Fruit fly (Drosophila melanogaster) whole organism, prepupa: Measurements from ENCODE around the gene CG33688.

Experiments used
- Blimp-1 ChIP-seq: fragments of 200-800 bp; sonication (Bioruptor generic); optimal IDR thresholded peaks from 3 replicates; lab custom pipeline; 2017; ENCODE audit warnings: missing biosample characterization, missing genetic modification characterization, mild to moderate bottlenecking, moderate library complexity, missing genetic modification reagents
- CG10631 ChIP-seq: fragments of 200-800 bp; sonication (Bioruptor generic); optimal IDR thresholded peaks from 2 replicates; lab custom pipeline; 2016; ENCODE audit warnings: missing biosample characterization, missing genetic modification characterization
- CG11294 ChIP-seq: fragments of 200-800 bp; sonication (Bioruptor generic); IDR thresholded peaks from 2 replicates; pipeline ENCODE4 v1.3.6; 2022; ENCODE audit warnings: missing biosample characterization, missing genetic modification characterization
- CG15336 ChIP-seq: fragments of 200-800 bp; sonication (Bioruptor generic); IDR thresholded peaks from 2 replicates; pipeline ENCODE4 v1.3.6; 2022; ENCODE audit warnings: missing biosample characterization, missing genetic modification characterization
- CG1621 ChIP-seq: fragments of 200-800 bp; sonication (Bioruptor generic); optimal IDR thresholded peaks from 3 replicates; lab custom pipeline; 2018; ENCODE audit warnings: missing biosample characterization, mild to moderate bottlenecking, missing genetic modification characterization
- CG16779 ChIP-seq: fragments of 200-800 bp; sonication (Bioruptor generic); optimal IDR thresholded peaks from 3 replicates; lab custom pipeline; 2017; ENCODE audit warnings: missing biosample characterization, mild to moderate bottlenecking, missing genetic modification characterization
- CG3032 ChIP-seq: fragments of 200-800 bp; optimal IDR thresholded peaks from 2 replicates; lab custom pipeline; 2019; ENCODE audit warnings: missing biosample characterization, mild to moderate bottlenecking, missing genetic modification characterization, moderate library complexity
- CG31627 ChIP-seq: fragments of 200-800 bp; sonication (Bioruptor generic); optimal IDR thresholded peaks from 3 replicates; lab custom pipeline; 2016; ENCODE audit warnings: missing biosample characterization, missing genetic modification characterization
- CG32006 ChIP-seq: fragments of 200-800 bp; sonication (Bioruptor generic); optimal IDR thresholded peaks from 3 replicates; lab custom pipeline; 2017; ENCODE audit warnings: missing biosample characterization, mild to moderate bottlenecking, missing genetic modification characterization
- CG3919 ChIP-seq: fragments of 200-800 bp; sonication (Bioruptor generic); optimal IDR thresholded peaks from 3 replicates; lab custom pipeline; 2016; ENCODE audit warnings: missing biosample characterization, missing genetic modification characterization
- CG4318 ChIP-seq: fragments of 200-800 bp; sonication (Bioruptor generic); optimal IDR thresholded peaks from 3 replicates; lab custom pipeline; 2017; ENCODE audit warnings: missing biosample characterization, mild to moderate bottlenecking, missing genetic modification characterization
- CG6163 ChIP-seq: fragments of 200-800 bp; sonication (Bioruptor generic); IDR thresholded peaks from 3 replicates; pipeline ENCODE4 v1.3.6; 2022; ENCODE audit warnings: missing biosample characterization, missing genetic modification characterization
- CG6276 ChIP-seq: fragments of 200-800 bp; sonication (Bioruptor generic); optimal IDR thresholded peaks from 2 replicates; lab custom pipeline; 2017; ENCODE audit warnings: missing biosample characterization, mild to moderate bottlenecking, missing genetic modification characterization
- CG6792 ChIP-seq: fragments of 200-800 bp; sonication (Bioruptor generic); optimal IDR thresholded peaks from 3 replicates; lab custom pipeline; 2016; ENCODE audit warnings: missing biosample characterization, missing genetic modification characterization
- CG6808 ChIP-seq: fragments of 200-800 bp; sonication (Bioruptor generic); optimal IDR thresholded peaks from 3 replicates; lab custom pipeline; 2017; ENCODE audit warnings: missing biosample characterization, missing genetic modification characterization, mild to moderate bottlenecking, moderate library complexity, missing genetic modification reagents
- CG6854 ChIP-seq: fragments of 200-800 bp; sonication (Bioruptor generic); optimal IDR thresholded peaks from 2 replicates; lab custom pipeline; 2017; ENCODE audit warnings: missing biosample characterization, mild to moderate bottlenecking, missing genetic modification characterization
- CG7368 ChIP-seq: fragments of 200-800 bp; sonication (Bioruptor generic); optimal IDR thresholded peaks from 3 replicates; lab custom pipeline; 2016; ENCODE audit warnings: missing biosample characterization, missing genetic modification characterization
- CG8119 ChIP-seq: fragments of 200-800 bp; sonication (Bioruptor generic); IDR thresholded peaks from 3 replicates; pipeline ENCODE4 v1.3.6; 2022; ENCODE audit warnings: missing biosample characterization, missing genetic modification characterization
- CG8319 ChIP-seq: fragments of 200-800 bp; sonication (Bioruptor generic); optimal IDR thresholded peaks from 3 replicates; lab custom pipeline; 2016; ENCODE audit warnings: missing biosample characterization, missing genetic modification characterization
- CG8632 ChIP-seq: fragments of 200-800 bp; sonication (Bioruptor generic); optimal IDR thresholded peaks from 3 replicates; lab custom pipeline; 2016; ENCODE audit warnings: missing biosample characterization, missing genetic modification characterization
- CG9139 ChIP-seq: fragments of 200-800 bp; sonication (Bioruptor generic); optimal IDR thresholded peaks from 3 replicates; lab custom pipeline; 2017; ENCODE audit warnings: missing biosample characterization, mild to moderate bottlenecking, missing genetic modification characterization
- Eip78C ChIP-seq: fragments of 200-800 bp; sonication (Bioruptor generic); peaks from one replicate; lab custom pipeline; 2016; ENCODE audit warnings: missing biosample characterization, missing genetic modification characterization
- Eip93F ChIP-seq: fragments of 200-800 bp; sonication (Bioruptor generic); optimal IDR thresholded peaks from 2 replicates; lab custom pipeline; 2016; ENCODE audit warnings: missing biosample characterization, mild to moderate bottlenecking, missing genetic modification characterization
- Ets21C ChIP-seq: fragments of 200-800 bp; sonication (Bioruptor generic); optimal IDR thresholded peaks from 3 replicates; lab custom pipeline; 2016; ENCODE audit warnings: missing biosample characterization, missing genetic modification characterization
- Ets96B ChIP-seq: fragments of 200-800 bp; optimal IDR thresholded peaks from 2 replicates; lab custom pipeline; 2019; ENCODE audit warnings: missing biosample characterization, mild to moderate bottlenecking, missing genetic modification characterization, moderate library complexity
- Gug ChIP-seq: fragments of 200-800 bp; sonication (Bioruptor generic); IDR thresholded peaks from 2 replicates; pipeline ENCODE4 v1.3.6; 2022; ENCODE audit warnings: missing biosample characterization, missing genetic modification characterization
- Hr38 ChIP-seq: sonication (Bioruptor generic); optimal IDR thresholded peaks from 2 replicates; lab custom pipeline; 2016; ENCODE audit warnings: missing biosample characterization, missing genetic modification characterization
- Hr39 ChIP-seq: fragments of 200-800 bp; sonication (Bioruptor generic); optimal IDR thresholded peaks from 2 replicates; lab custom pipeline; 2016; ENCODE audit warnings: missing biosample characterization, missing genetic modification characterization
- Lpt ChIP-seq: fragments of 200-800 bp; sonication (Bioruptor generic); optimal IDR thresholded peaks from 3 replicates; lab custom pipeline; 2016; ENCODE audit warnings: missing biosample characterization, missing genetic modification characterization
- OdsH ChIP-seq: fragments of 200-800 bp; sonication (Bioruptor generic); optimal IDR thresholded peaks from 3 replicates; lab custom pipeline; 2016; ENCODE audit warnings: missing biosample characterization, missing genetic modification characterization
- Sox14 ChIP-seq: fragments of 200-800 bp; sonication (Bioruptor generic); optimal IDR thresholded peaks from 3 replicates; lab custom pipeline; 2016; ENCODE audit warnings: missing biosample characterization, missing genetic modification characterization
- Sox15 ChIP-seq: fragments of 200-800 bp; sonication (Bioruptor generic); optimal IDR thresholded peaks from 3 replicates; lab custom pipeline; 2016; ENCODE audit warnings: missing biosample characterization, missing genetic modification characterization
- achi ChIP-seq: fragments of 200-800 bp; sonication (Bioruptor generic); optimal IDR thresholded peaks from 3 replicates; lab custom pipeline; 2016; ENCODE audit warnings: missing biosample characterization, missing genetic modification characterization
- acj6 ChIP-seq: fragments of 200-800 bp; sonication (Bioruptor generic); optimal IDR thresholded peaks from 3 replicates; lab custom pipeline; 2016; ENCODE audit warnings: missing biosample characterization, missing genetic modification characterization
- cyc ChIP-seq: fragments of 200-800 bp; sonication (Bioruptor generic); optimal IDR thresholded peaks from 3 replicates; lab custom pipeline; 2016; ENCODE audit warnings: missing biosample characterization, missing genetic modification characterization
- dsx ChIP-seq: fragments of 200-800 bp; optimal IDR thresholded peaks from 3 replicates; lab custom pipeline; 2019; ENCODE audit warnings: missing biosample characterization, mild to moderate bottlenecking, missing genetic modification characterization, moderate library complexity; ENCODE audit not compliant: poor library complexity, severe bottlenecking
- eg ChIP-seq: fragments of 200-800 bp; sonication (Bioruptor generic); IDR thresholded peaks from 3 replicates; pipeline ENCODE4 v1.3.6; 2022; ENCODE audit warnings: missing biosample characterization, missing genetic modification characterization
- fd59A ChIP-seq: fragments of 200-800 bp; sonication (Bioruptor generic); optimal IDR thresholded peaks from 2 replicates; lab custom pipeline; 2017; ENCODE audit warnings: missing biosample characterization, mild to moderate bottlenecking, missing genetic modification characterization, missing genetic modification reagents
- fkh ChIP-seq: fragments of 200-800 bp; sonication (Bioruptor generic); optimal IDR thresholded peaks from 3 replicates; lab custom pipeline; 2017; ENCODE audit warnings: missing biosample characterization, mild to moderate bottlenecking, missing genetic modification characterization, moderate library complexity
- pdm3 ChIP-seq: fragments of 200-800 bp; sonication (Bioruptor generic); optimal IDR thresholded peaks from 3 replicates; lab custom pipeline; 2016; ENCODE audit warnings: missing biosample characterization, missing genetic modification characterization
- ss ChIP-seq, 2 experiments: fragments of 200-800 bp; sonication (Bioruptor generic); optimal IDR thresholded peaks; 2 replicates in 1 of 2; 3 replicates in 1 of 2; lab custom pipeline; 2017 to 2018; ENCODE audit warnings: mild to moderate bottlenecking in 2 of 2, missing biosample characterization in 2 of 2, missing genetic modification characterization in 2 of 2, moderate library complexity in 1 of 2
- svp ChIP-seq: fragments of 200-800 bp; sonication (Bioruptor generic); peaks from one replicate; lab custom pipeline; 2016; ENCODE audit warnings: missing biosample characterization, missing genetic modification characterization
- topi ChIP-seq: fragments of 200-800 bp; sonication (Bioruptor generic); optimal IDR thresholded peaks from 3 replicates; lab custom pipeline; 2016; ENCODE audit warnings: missing biosample characterization, missing genetic modification characterization
- vri ChIP-seq: fragments of 200-800 bp; sonication (Bioruptor generic); optimal IDR thresholded peaks from 3 replicates; lab custom pipeline; 2016; ENCODE audit warnings: missing biosample characterization, mild to moderate bottlenecking, missing genetic modification characterization

The CG33688 gene

DNA sequence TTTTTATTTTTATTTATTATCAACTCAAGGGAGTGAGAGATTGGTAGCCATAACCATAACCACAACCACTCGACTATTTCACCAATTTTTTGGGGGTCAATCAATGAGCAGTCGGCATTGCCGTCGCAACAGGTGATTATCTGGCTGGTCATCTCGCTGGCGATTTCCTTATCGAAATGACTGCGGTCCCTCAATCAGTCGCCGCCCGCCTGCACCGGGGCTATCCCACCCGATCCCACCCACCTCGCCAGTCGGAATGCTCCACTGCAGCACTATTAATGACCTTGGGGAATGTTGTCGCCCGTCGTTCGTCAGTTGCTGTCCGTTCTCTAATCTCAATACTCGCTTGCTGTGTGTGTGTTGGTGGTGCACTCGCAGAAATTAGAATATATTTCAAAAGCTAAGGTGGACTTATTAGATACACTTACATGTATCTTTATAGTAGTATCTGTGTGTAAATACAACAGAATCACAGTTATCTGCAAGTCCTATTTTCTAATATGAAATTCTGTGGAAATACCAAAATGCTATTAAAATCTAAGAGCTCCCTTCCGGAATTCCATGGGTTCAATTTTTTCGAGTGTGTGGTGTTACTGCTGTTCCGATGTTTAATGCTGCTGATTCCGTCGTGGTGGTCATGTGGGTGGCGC lies 38.5 kb upstream of the CG33688 start (continued):
- no peak for TF ChIP-seq Hr38 (GFP tag; lab: Kevin White, UChicago)
- TF ChIP-seq fd59A (GFP tag; lab: Kevin White, UChicago): no peak
- no peak for TF ChIP-seq CG16779 (tag; lab: Kevin White, UChicago)
- TF ChIP-seq CG32006 (GFP tag; lab: Kevin White, UChicago): peak; percentile 68
- no peak for TF ChIP-seq Blimp-1 (GFP tag; lab: Kevin White, UChicago)
- TF ChIP-seq CG10631 (GFP tag; lab: Kevin White, UChicago): peak; percentile 46
- no peak for TF ChIP-seq Sox15 (GFP tag; lab: Kevin White, UChicago)
- TF ChIP-seq CG4318 (GFP tag; lab: Kevin White, UChicago): peak; percentile 7
- TF ChIP-seq svp (GFP tag; lab: Kevin White, UChicago): no peak
- TF ChIP-seq CG6163: no peak
- peak; percentile 32 for TF ChIP-seq Hr39
- TF ChIP-seq topi (GFP tag; lab: Kevin White, UChicago): no peak
- TF ChIP-seq Sox14 (GFP tag; lab: Kevin White, UChicago): peak; percentile 32
- TF ChIP-seq CG6792 (GFP tag; lab: Kevin White, UChicago): peak; percentile 1
- no peak for TF ChIP-seq CG6276 (GFP tag; lab: Kevin White, UChicago)
- TF ChIP-seq CG9139 (GFP tag; lab: Kevin White, UChicago): no peak
- TF ChIP-seq ss (GFP tag; optimal IDR thresholded peaks at IDR 0.05; lab: Kevin White, UChicago): no peak
- no peak for TF ChIP-seq vri (GFP tag; lab: Kevin White, UChicago)
- TF ChIP-seq dsx (GFP tag; lab: Kevin White, UChicago): no peak
- 0 out of 2 replicates have a peak, but pooled peaks have one; percentile 17 for TF ChIP-seq Gug (GFP tag; lab: Robert Waterston, UW)
- peak; percentile 44 for TF ChIP-seq OdsH
- TF ChIP-seq cyc (GFP tag; lab: Kevin White, UChicago): no peak
- TF ChIP-seq fkh (GFP tag; lab: Kevin White, UChicago): no peak
- TF ChIP-seq CG15336 (GFP tag; lab: Robert Waterston, UW): peak; percentile 62
- TF ChIP-seq Eip93F: no peak
- TF ChIP-seq CG7368 (GFP tag; lab: Kevin White, UChicago): no peak
- TF ChIP-seq, all 60 proteins: peak for 28

DNA sequence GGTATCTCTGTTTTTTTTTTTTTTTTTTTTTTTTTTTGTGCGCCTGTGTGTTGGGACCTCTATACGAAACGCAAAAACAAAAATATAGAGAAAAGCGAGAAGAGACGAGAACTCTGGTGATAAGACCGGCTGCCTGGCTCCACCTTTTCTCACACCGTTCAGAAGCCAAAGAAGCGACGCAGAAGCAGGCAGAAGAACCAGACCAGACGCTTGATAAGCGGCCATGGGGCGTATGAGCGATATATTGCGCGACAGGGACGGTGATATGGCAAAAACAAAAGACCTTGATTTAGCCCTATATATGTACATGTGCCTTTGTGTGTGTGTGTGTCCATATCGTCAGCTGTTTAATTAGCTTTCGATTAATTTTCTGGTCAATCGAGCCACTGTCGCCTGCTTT lies 37.9 kb upstream of the CG33688 start:
- peak; percentile 49; the same call in 1 of the 3 replicates for TF ChIP-seq CG6163
- TF ChIP-seq CG8119 (GFP tag; lab: Robert Waterston, UW): no peak
- TF ChIP-seq svp (GFP tag; lab: Kevin White, UChicago): peak; percentile 85
- no peak for TF ChIP-seq Sox14 (GFP tag; lab: Kevin White, UChicago)
- TF ChIP-seq Eip93F: peak; percentile 24
- TF ChIP-seq CG6808 (GFP tag; lab: Kevin White, UChicago): no peak
- TF ChIP-seq vri (GFP tag; lab: Kevin White, UChicago): peak; percentile 57
- no peak for TF ChIP-seq Ets21C (GFP tag; lab: Kevin White, UChicago)
- TF ChIP-seq CG1621 (tag; lab: Kevin White, UChicago): no peak
- no peak for TF ChIP-seq Lpt (GFP tag; lab: Kevin White, UChicago)
- no peak for TF ChIP-seq CG11294
- no peak for TF ChIP-seq fkh (GFP tag; lab: Kevin White, UChicago)
- no peak for TF ChIP-seq CG15336 (GFP tag; lab: Robert Waterston, UW)
- peak; percentile 43 for TF ChIP-seq Eip78C (GFP tag; lab: Kevin White, UChicago)

DNA sequence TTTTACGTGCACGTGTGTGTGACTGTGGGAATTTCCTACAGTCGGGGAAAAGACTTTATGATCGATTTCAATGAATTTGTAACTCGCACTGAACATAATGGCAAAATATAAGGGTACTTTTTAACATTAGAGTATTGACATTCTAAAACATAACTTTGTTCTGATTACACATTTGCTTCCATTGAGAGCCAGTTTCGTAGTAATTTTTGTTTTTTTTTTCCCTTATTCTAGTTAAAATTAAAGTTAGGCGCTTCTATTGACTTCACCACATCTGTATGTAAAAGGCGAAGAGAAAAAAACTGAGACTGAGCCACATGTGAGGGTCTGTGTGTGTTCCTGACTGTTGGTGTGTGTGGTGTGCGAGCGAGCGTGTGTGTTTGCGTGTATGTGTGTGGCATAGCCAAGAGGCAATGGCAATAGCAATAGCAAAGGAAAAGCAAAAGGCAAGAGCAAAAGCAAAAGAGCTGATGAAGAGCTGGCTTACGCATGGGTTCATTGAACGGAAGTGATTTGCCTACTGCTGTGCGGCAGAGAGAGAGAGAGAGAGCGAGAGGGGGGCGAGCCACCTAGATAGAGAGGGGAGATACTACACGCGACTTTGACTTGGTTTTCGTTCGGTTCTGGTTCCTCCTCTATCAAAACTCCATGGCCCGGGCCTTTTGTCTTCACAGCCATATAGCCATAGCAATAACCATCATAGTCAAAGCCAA lies 37.0 kb upstream of the CG33688 start:
- TF ChIP-seq eg (GFP tag; lab: Robert Waterston, UW) (peak; percentile 75), CG8319 (GFP tag; lab: Kevin White, UChicago) (peak; percentile 31), CG15336 (GFP tag; lab: Robert Waterston, UW) (peak; percentile 88), CG31627 (GFP tag; lab: Kevin White, UChicago) (peak; percentile 43), CG9139 (GFP tag; lab: Kevin White, UChicago) (no peak), CG6808 (GFP tag; lab: Kevin White, UChicago) (peak; percentile 56), CG8632 (GFP tag; lab: Kevin White, UChicago) (peak; percentile 57), pdm3 (GFP tag; lab: Kevin White, UChicago) (peak; percentile 83), CG3919 (peak; percentile 78), Gug (GFP tag; lab: Robert Waterston, UW) (peak; percentile 74), acj6 (peak; percentile 76), dsx (GFP tag; lab: Kevin White, UChicago) (peak; percentile 33), achi (GFP tag; lab: Kevin White, UChicago) (peak; percentile 84), Hr39 (peak; percentile 48), fkh (GFP tag; lab: Kevin White, UChicago) (peak; percentile 46), Ets96B (tag; lab: Kevin White, UChicago) (peak; percentile 61), CG3032 (tag; lab: Kevin White, UChicago) (peak; percentile 63), CG6792 (GFP tag; lab: Kevin White, UChicago) (peak; percentile 61), CG6854 (GFP tag; lab: Kevin White, UChicago) (no peak), ss (GFP tag; optimal IDR thresholded peaks at IDR 0.05; lab: Kevin White, UChicago) (peak in 1 of 2 experiments; percentile 50), fd59A (GFP tag; lab: Kevin White, UChicago) (peak; percentile 30)
